Worm (Caenorhabditis elegans): ENCODE results near the gene F46B3.9.

The F46B3.9 gene

ce11 chrV:20626043-20626761, at the start of gene F46B3.9, which contains the start of gene srz-18:
F46B3.9 (minus strand) TSS chrV:20626143.
srz-18 (plus strand) TSS chrV:20626711.
- TF ChIP-seq R02D3.7 (tag; optimal IDR thresholded peaks at IDR 0.05) (no peak), peb-1 (tag; optimal IDR thresholded peaks at IDR 0.05) (no peak), alr-1 (tag; optimal IDR thresholded peaks at IDR 0.05) (no peak), aly-2 (tag; optimal IDR thresholded peaks at IDR 0.05) (no peak), nhr-10 (tag; optimal IDR thresholded peaks at IDR 0.05) (no peak), nhr-11 (tag; optimal IDR thresholded peaks at IDR 0.05) (no peak), Y55F3AM.14 (GFP tag; optimal IDR thresholded peaks at IDR 0.05) (no peak), lsy-2 (tag; optimal IDR thresholded peaks at IDR 0.05) (no peak), mbf-1 (tag; optimal IDR thresholded peaks at IDR 0.05) (no peak), elt-3 (tag; optimal IDR thresholded peaks at IDR 0.05) (no peak), snpc-4 (tag; optimal IDR thresholded peaks at IDR 0.05) (no peak), lin-11 (tag; optimal IDR thresholded peaks at IDR 0.05) (no peak), nhr-25 (tag; optimal IDR thresholded peaks at IDR 0.05) (no peak), ZK546.5 (tag; optimal IDR thresholded peaks at IDR 0.05) (no peak), lin-39 (tag; optimal IDR thresholded peaks at IDR 0.05) (no peak), dmd-4 (tag; optimal IDR thresholded peaks at IDR 0.05) (no peak), egl-27 (tag; optimal IDR thresholded peaks at IDR 0.05) (no peak), ztf-1 (GFP tag; conservative IDR thresholded peaks at IDR 0.05) (no peak), skn-1 (tag; optimal IDR thresholded peaks at IDR 0.05) (no peak), unc-55 (GFP tag; optimal IDR thresholded peaks at IDR 0.05) (no peak)

- TF ChIP-seq mdl-1 (tag; optimal IDR thresholded peaks at IDR 0.05) (no peak), nhr-12 (tag; optimal IDR thresholded peaks at IDR 0.05) (no peak), unc-55 (GFP tag; optimal IDR thresholded peaks at IDR 0.05) (no peak), nhr-21 (tag; optimal IDR thresholded peaks at IDR 0.05) (no peak), ama-1 (optimal IDR thresholded peaks at IDR 0.05) (no peak), nhr-77 (tag; optimal IDR thresholded peaks at IDR 0.05) (no peak), Y55F3AM.14 (GFP tag; optimal IDR thresholded peaks at IDR 0.05) (no peak), alr-1 (tag; optimal IDR thresholded peaks at IDR 0.05) (no peak), unc-39 (tag; optimal IDR thresholded peaks at IDR 0.05) (no peak), egl-27 (tag; optimal IDR thresholded peaks at IDR 0.05) (no peak), nhr-23 (tag; optimal IDR thresholded peaks at IDR 0.05) (no peak), gmeb-1 (tag; optimal IDR thresholded peaks at IDR 0.05) (no peak), elt-1 (tag; optimal IDR thresholded peaks at IDR 0.05) (no peak)
Measured at ce11 chrV:20670625-20671024, 44.7 kb upstream of the F46B3.9 start.

- TF ChIP-seq blmp-1 (tag; optimal IDR thresholded peaks at IDR 0.05; ENCODE audit: insufficient read depth) (peak; percentile 26), aly-2 (tag; optimal IDR thresholded peaks at IDR 0.05) (no peak)
Measured at ce11 chrV:20666905-20667304, 41.0 kb upstream of the F46B3.9 start, which contains the start of gene mlt-11. mlt-11 (plus strand) TSS chrV:20667205.

ce11 chrV:20664930-20665329, 39.0 kb upstream of the F46B3.9 start:
- no peak for TF ChIP-seq nhr-11 (tag; optimal IDR thresholded peaks at IDR 0.05)
- peak; percentile 31 for TF ChIP-seq nhr-21 (tag; optimal IDR thresholded peaks at IDR 0.05)
- TF ChIP-seq lin-39 (tag; optimal IDR thresholded peaks at IDR 0.05) = no peak
- TF ChIP-seq sma-3 (GFP tag; optimal IDR thresholded peaks at IDR 0.05) = no peak
- no peak for TF ChIP-seq elt-1 (tag; optimal IDR thresholded peaks at IDR 0.05)
- TF ChIP-seq zag-1 (tag; optimal IDR thresholded peaks at IDR 0.05) = no peak
- no peak for TF ChIP-seq ZK546.5 (tag; optimal IDR thresholded peaks at IDR 0.05)
- peak; percentile 11 for TF ChIP-seq blmp-1 (tag; optimal IDR thresholded peaks at IDR 0.05; ENCODE audit: insufficient read depth)

ce11 chrV:20663736-20664135, 37.8 kb upstream of the F46B3.9 start:
- TF ChIP-seq unc-39 (tag; optimal IDR thresholded peaks at IDR 0.05) = no peak
- TF ChIP-seq peb-1 (tag; optimal IDR thresholded peaks at IDR 0.05) = no peak
- TF ChIP-seq blmp-1 (tag; optimal IDR thresholded peaks at IDR 0.05; ENCODE audit: insufficient read depth) = no peak
- TF ChIP-seq nhr-12 (tag; optimal IDR thresholded peaks at IDR 0.05) = no peak
- no peak for TF ChIP-seq ztf-4 (tag; optimal IDR thresholded peaks at IDR 0.05)
- no peak for TF ChIP-seq unc-55 (GFP tag; optimal IDR thresholded peaks at IDR 0.05)

Measured in whole organism, L2 larva.